Worm (Caenorhabditis elegans) whole organism, L4 larva: ENCODE results near the gene Y43B11AL.1.

Source experiments
- Y75B8A.6 ChIP-seq: fragments of 200-800 bp; sonication (Bioruptor generic); IDR thresholded peaks from 2 replicates; pipeline ENCODE4 v1.3.6; 2022; ENCODE audit warnings: missing genetic modification reagents, missing genetic modification characterization, missing compliant biosample characterization
- lin-13 ChIP-seq: fragments of 150-350 bp; optimal IDR thresholded peaks from 2 replicates; lab custom pipeline; 2014; ENCODE audit warnings: missing biosample characterization, missing genetic modification reagents, missing genetic modification characterization
- pqm-1 ChIP-seq: sonication (generic microtip); optimal IDR thresholded peaks from 2 replicates; lab custom pipeline; 2017; ENCODE audit warnings: missing biosample characterization, missing genetic modification characterization

- TF ChIP-seq pqm-1 (tag; lab: Kevin White, UChicago) (no peak), Y75B8A.6 (GFP tag; lab: Robert Waterston, UW) (no peak), lin-13 (GFP tag; lab: Kevin White, UChicago) (no peak)
Observed at ce11 chrIV:7017123-7017674, 47.9 kb upstream of the Y43B11AL.1 start, which contains the start of gene gldi-4.
